Fruit fly (Drosophila melanogaster) whole organism, prepupa: Measurements from ENCODE around the gene CG4404.

Source experiments
- Blimp-1 ChIP-seq: fragments of 200-800 bp; sonication (Bioruptor generic); optimal IDR thresholded peaks from 3 replicates; lab custom pipeline; 2017; ENCODE audit warnings: missing biosample characterization, missing genetic modification characterization, mild to moderate bottlenecking, moderate library complexity, missing genetic modification reagents
- CG10631 ChIP-seq: fragments of 200-800 bp; sonication (Bioruptor generic); optimal IDR thresholded peaks from 2 replicates; lab custom pipeline; 2016; ENCODE audit warnings: missing biosample characterization, missing genetic modification characterization
- CG11294 ChIP-seq: fragments of 200-800 bp; sonication (Bioruptor generic); IDR thresholded peaks from 2 replicates; pipeline ENCODE4 v1.3.6; 2022; ENCODE audit warnings: missing biosample characterization, missing genetic modification characterization
- CG11762 ChIP-seq: fragments of 200-800 bp; sonication (Bioruptor generic); optimal IDR thresholded peaks from 3 replicates; lab custom pipeline; 2016; ENCODE audit warnings: missing biosample characterization, missing genetic modification characterization; ENCODE audit not compliant: insufficient read depth
- CG15336 ChIP-seq: fragments of 200-800 bp; sonication (Bioruptor generic); IDR thresholded peaks from 2 replicates; pipeline ENCODE4 v1.3.6; 2022; ENCODE audit warnings: missing biosample characterization, missing genetic modification characterization
- CG1621 ChIP-seq: fragments of 200-800 bp; sonication (Bioruptor generic); optimal IDR thresholded peaks from 3 replicates; lab custom pipeline; 2018; ENCODE audit warnings: missing biosample characterization, mild to moderate bottlenecking, missing genetic modification characterization
- CG16779 ChIP-seq: fragments of 200-800 bp; sonication (Bioruptor generic); optimal IDR thresholded peaks from 3 replicates; lab custom pipeline; 2017; ENCODE audit warnings: missing biosample characterization, mild to moderate bottlenecking, missing genetic modification characterization
- CG31627 ChIP-seq: fragments of 200-800 bp; sonication (Bioruptor generic); optimal IDR thresholded peaks from 3 replicates; lab custom pipeline; 2016; ENCODE audit warnings: missing biosample characterization, missing genetic modification characterization
- CG3919 ChIP-seq: fragments of 200-800 bp; sonication (Bioruptor generic); optimal IDR thresholded peaks from 3 replicates; lab custom pipeline; 2016; ENCODE audit warnings: missing biosample characterization, missing genetic modification characterization
- CG4318 ChIP-seq: fragments of 200-800 bp; sonication (Bioruptor generic); optimal IDR thresholded peaks from 3 replicates; lab custom pipeline; 2017; ENCODE audit warnings: missing biosample characterization, mild to moderate bottlenecking, missing genetic modification characterization
- CG6163 ChIP-seq: fragments of 200-800 bp; sonication (Bioruptor generic); IDR thresholded peaks from 3 replicates; pipeline ENCODE4 v1.3.6; 2022; ENCODE audit warnings: missing biosample characterization, missing genetic modification characterization
- CG6276 ChIP-seq: fragments of 200-800 bp; sonication (Bioruptor generic); optimal IDR thresholded peaks from 2 replicates; lab custom pipeline; 2017; ENCODE audit warnings: missing biosample characterization, mild to moderate bottlenecking, missing genetic modification characterization
- CG6792 ChIP-seq: fragments of 200-800 bp; sonication (Bioruptor generic); optimal IDR thresholded peaks from 3 replicates; lab custom pipeline; 2016; ENCODE audit warnings: missing biosample characterization, missing genetic modification characterization
- CG6808 ChIP-seq: fragments of 200-800 bp; sonication (Bioruptor generic); optimal IDR thresholded peaks from 3 replicates; lab custom pipeline; 2017; ENCODE audit warnings: missing biosample characterization, missing genetic modification characterization, mild to moderate bottlenecking, moderate library complexity, missing genetic modification reagents
- CG7368 ChIP-seq: fragments of 200-800 bp; sonication (Bioruptor generic); optimal IDR thresholded peaks from 3 replicates; lab custom pipeline; 2016; ENCODE audit warnings: missing biosample characterization, missing genetic modification characterization
- CG8119 ChIP-seq: fragments of 200-800 bp; sonication (Bioruptor generic); IDR thresholded peaks from 3 replicates; pipeline ENCODE4 v1.3.6; 2022; ENCODE audit warnings: missing biosample characterization, missing genetic modification characterization
- CG8319 ChIP-seq: fragments of 200-800 bp; sonication (Bioruptor generic); optimal IDR thresholded peaks from 3 replicates; lab custom pipeline; 2016; ENCODE audit warnings: missing biosample characterization, missing genetic modification characterization
- CG8632 ChIP-seq: fragments of 200-800 bp; sonication (Bioruptor generic); optimal IDR thresholded peaks from 3 replicates; lab custom pipeline; 2016; ENCODE audit warnings: missing biosample characterization, missing genetic modification characterization
- Eip75B ChIP-seq: fragments of 200-800 bp; sonication (Bioruptor generic); optimal IDR thresholded peaks from 3 replicates; lab custom pipeline; 2016; ENCODE audit warnings: missing biosample characterization, missing genetic modification characterization
- Eip78C ChIP-seq: fragments of 200-800 bp; sonication (Bioruptor generic); peaks from one replicate; lab custom pipeline; 2016; ENCODE audit warnings: missing biosample characterization, missing genetic modification characterization
- Eip93F ChIP-seq: fragments of 200-800 bp; sonication (Bioruptor generic); optimal IDR thresholded peaks from 2 replicates; lab custom pipeline; 2016; ENCODE audit warnings: missing biosample characterization, mild to moderate bottlenecking, missing genetic modification characterization
- Ets21C ChIP-seq: fragments of 200-800 bp; sonication (Bioruptor generic); optimal IDR thresholded peaks from 3 replicates; lab custom pipeline; 2016; ENCODE audit warnings: missing biosample characterization, missing genetic modification characterization
- Ets96B ChIP-seq: fragments of 200-800 bp; optimal IDR thresholded peaks from 2 replicates; lab custom pipeline; 2019; ENCODE audit warnings: missing biosample characterization, mild to moderate bottlenecking, missing genetic modification characterization, moderate library complexity
- Hr38 ChIP-seq: sonication (Bioruptor generic); optimal IDR thresholded peaks from 2 replicates; lab custom pipeline; 2016; ENCODE audit warnings: missing biosample characterization, missing genetic modification characterization
- Hr39 ChIP-seq: fragments of 200-800 bp; sonication (Bioruptor generic); optimal IDR thresholded peaks from 2 replicates; lab custom pipeline; 2016; ENCODE audit warnings: missing biosample characterization, missing genetic modification characterization
- Hr4 ChIP-seq: fragments of 200-800 bp; sonication (Bioruptor generic); optimal IDR thresholded peaks from 3 replicates; lab custom pipeline; 2016; ENCODE audit warnings: missing biosample characterization, missing genetic modification characterization
- Lpt ChIP-seq: fragments of 200-800 bp; sonication (Bioruptor generic); optimal IDR thresholded peaks from 3 replicates; lab custom pipeline; 2016; ENCODE audit warnings: missing biosample characterization, missing genetic modification characterization
- OdsH ChIP-seq: fragments of 200-800 bp; sonication (Bioruptor generic); optimal IDR thresholded peaks from 3 replicates; lab custom pipeline; 2016; ENCODE audit warnings: missing biosample characterization, missing genetic modification characterization
- Smox ChIP-seq: fragments of 200-800 bp; sonication (Bioruptor generic); optimal IDR thresholded peaks from 3 replicates; lab custom pipeline; 2016; ENCODE audit warnings: missing biosample characterization, missing genetic modification characterization
- Sox102F ChIP-seq: fragments of 200-800 bp; sonication (Bioruptor generic); optimal IDR thresholded peaks from 2 replicates; lab custom pipeline; 2016; ENCODE audit warnings: missing biosample characterization, mild to moderate bottlenecking, missing genetic modification characterization
- Sox14 ChIP-seq: fragments of 200-800 bp; sonication (Bioruptor generic); optimal IDR thresholded peaks from 3 replicates; lab custom pipeline; 2016; ENCODE audit warnings: missing biosample characterization, missing genetic modification characterization
- achi ChIP-seq: fragments of 200-800 bp; sonication (Bioruptor generic); optimal IDR thresholded peaks from 3 replicates; lab custom pipeline; 2016; ENCODE audit warnings: missing biosample characterization, missing genetic modification characterization
- cyc ChIP-seq: fragments of 200-800 bp; sonication (Bioruptor generic); optimal IDR thresholded peaks from 3 replicates; lab custom pipeline; 2016; ENCODE audit warnings: missing biosample characterization, missing genetic modification characterization
- dac ChIP-seq: fragments of 200-800 bp; sonication (Bioruptor generic); optimal IDR thresholded peaks from 2 replicates; lab custom pipeline; 2017; ENCODE audit warnings: missing biosample characterization, mild to moderate bottlenecking, missing genetic modification characterization
- dsx ChIP-seq: fragments of 200-800 bp; optimal IDR thresholded peaks from 3 replicates; lab custom pipeline; 2019; ENCODE audit warnings: missing biosample characterization, mild to moderate bottlenecking, missing genetic modification characterization, moderate library complexity; ENCODE audit not compliant: poor library complexity, severe bottlenecking
- esn ChIP-seq: fragments of 200-800 bp; sonication (Bioruptor generic); optimal IDR thresholded peaks from 2 replicates; lab custom pipeline; 2016; ENCODE audit warnings: missing biosample characterization, mild to moderate bottlenecking, missing genetic modification characterization, moderate library complexity
- fd59A ChIP-seq: fragments of 200-800 bp; sonication (Bioruptor generic); optimal IDR thresholded peaks from 2 replicates; lab custom pipeline; 2017; ENCODE audit warnings: missing biosample characterization, mild to moderate bottlenecking, missing genetic modification characterization, missing genetic modification reagents
- fd85E ChIP-seq: fragments of 200-800 bp; sonication (Bioruptor generic); optimal IDR thresholded peaks from 3 replicates; lab custom pipeline; 2016; ENCODE audit warnings: missing biosample characterization, missing genetic modification characterization
- fkh ChIP-seq: fragments of 200-800 bp; sonication (Bioruptor generic); optimal IDR thresholded peaks from 3 replicates; lab custom pipeline; 2017; ENCODE audit warnings: missing biosample characterization, mild to moderate bottlenecking, missing genetic modification characterization, moderate library complexity
- lz ChIP-seq: fragments of 200-800 bp; sonication (Bioruptor generic); optimal IDR thresholded peaks from 3 replicates; lab custom pipeline; 2016; ENCODE audit warnings: missing biosample characterization, missing genetic modification characterization
- pdm3 ChIP-seq: fragments of 200-800 bp; sonication (Bioruptor generic); optimal IDR thresholded peaks from 3 replicates; lab custom pipeline; 2016; ENCODE audit warnings: missing biosample characterization, missing genetic modification characterization
- salr ChIP-seq, 2 experiments: fragments of 200-800 bp; sonication (Bioruptor generic); optimal IDR thresholded peaks; 3 replicates each; lab custom pipeline; 2016 to 2018; ENCODE audit warnings: missing biosample characterization in 2 of 2, missing genetic modification characterization in 2 of 2, mild to moderate bottlenecking in 1 of 2
- spab ChIP-seq: fragments of 200-800 bp; sonication (Bioruptor generic); optimal IDR thresholded peaks from 2 replicates; lab custom pipeline; 2017; ENCODE audit warnings: missing biosample characterization, mild to moderate bottlenecking, missing genetic modification characterization, missing genetic modification reagents
- ss ChIP-seq, 2 experiments: fragments of 200-800 bp; sonication (Bioruptor generic); optimal IDR thresholded peaks; 2 replicates in 1 of 2; 3 replicates in 1 of 2; lab custom pipeline; 2017 to 2018; ENCODE audit warnings: mild to moderate bottlenecking in 2 of 2, missing biosample characterization in 2 of 2, missing genetic modification characterization in 2 of 2, moderate library complexity in 1 of 2
- svp ChIP-seq: fragments of 200-800 bp; sonication (Bioruptor generic); peaks from one replicate; lab custom pipeline; 2016; ENCODE audit warnings: missing biosample characterization, missing genetic modification characterization
- topi ChIP-seq: fragments of 200-800 bp; sonication (Bioruptor generic); optimal IDR thresholded peaks from 3 replicates; lab custom pipeline; 2016; ENCODE audit warnings: missing biosample characterization, missing genetic modification characterization

Gene CG4404

DNA sequence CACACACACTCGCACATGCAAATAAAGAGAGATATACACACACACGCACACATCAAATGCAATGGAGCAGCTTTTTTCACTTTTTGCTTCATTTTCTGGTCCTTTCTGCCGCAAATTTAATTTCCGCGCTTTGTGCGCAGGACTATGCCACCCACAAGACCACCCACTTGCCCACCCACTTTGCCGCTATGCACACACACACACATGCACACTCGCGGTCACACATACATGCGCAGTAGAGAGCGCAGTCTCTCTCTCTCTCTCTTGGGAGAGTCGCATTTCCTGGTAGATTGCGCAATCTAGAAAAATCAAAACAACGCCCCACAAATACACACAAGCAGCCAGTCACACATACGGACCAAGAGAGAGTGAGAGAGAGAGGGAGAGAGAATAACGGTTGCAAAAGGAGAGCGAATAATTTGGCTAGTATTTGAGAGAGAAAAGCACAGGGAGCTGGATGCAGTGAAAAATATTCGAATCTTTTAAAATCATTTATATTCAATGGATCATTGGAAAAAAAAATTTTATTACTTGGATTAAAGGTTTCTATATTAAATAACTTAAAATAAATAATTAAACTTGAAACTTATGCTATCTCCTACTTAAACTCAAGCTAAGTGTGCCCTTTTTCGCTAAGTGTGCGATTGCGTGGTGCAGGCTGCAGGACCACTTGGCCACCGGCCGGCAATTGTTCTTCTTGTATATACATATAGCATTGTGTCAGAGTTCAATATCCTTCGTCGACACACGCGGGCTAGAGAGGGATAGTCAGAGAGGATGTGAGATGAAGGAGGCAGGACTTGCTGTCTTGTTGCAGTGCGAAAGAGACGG, 19.8 kb upstream of the CG4404 start (continued):
- TF ChIP-seq lz (GFP tag; lab: Kevin White, UChicago) (no peak), salr (GFP tag; optimal IDR thresholded peaks at IDR 0.05; lab: Kevin White, UChicago) (no peak), CG4318 (no peak), CG7368 (no peak), fkh (GFP tag; lab: Kevin White, UChicago) (no peak), topi (peak; percentile 19), fd59A (no peak), CG31627 (no peak), Blimp-1 (GFP tag; lab: Kevin White, UChicago) (no peak)

dm6 chrX:12923258-12923901, 17.6 kb upstream of the CG4404 start:
- TF ChIP-seq topi (peak; percentile 36), Ets21C (GFP tag; lab: Kevin White, UChicago) (no peak), CG6276 (no peak), CG16779 (no peak), Sox102F (GFP tag; lab: Kevin White, UChicago) (peak; percentile 12), Eip75B (GFP tag; lab: Kevin White, UChicago) (no peak), Sox14 (GFP tag; lab: Kevin White, UChicago) (peak; percentile 1), OdsH (no peak), achi (no peak), pdm3 (GFP tag; lab: Kevin White, UChicago) (peak; percentile 3), Blimp-1 (GFP tag; lab: Kevin White, UChicago) (peak; percentile 18), CG31627 (peak; percentile 2), spab (GFP tag; lab: Kevin White, UChicago) (no peak), CG6808 (no peak), CG8119 (GFP tag; lab: Robert Waterston, UW) (no peak), CG15336 (GFP tag; lab: Robert Waterston, UW) (no peak), CG6792 (no peak), esn (GFP tag; lab: Kevin White, UChicago) (peak; percentile 43), fd59A (no peak), Lpt (no peak), Eip93F (GFP tag; lab: Kevin White, UChicago) (no peak), CG4318 (no peak), svp (peak; percentile 68), CG8319 (no peak), CG10631 (GFP tag; lab: Kevin White, UChicago) (no peak), fkh (GFP tag; lab: Kevin White, UChicago) (no peak), CG1621 (tag; lab: Kevin White, UChicago) (no peak), CG7368 (no peak), CG11762 (GFP tag; lab: Kevin White, UChicago) (no peak), CG6163 (peak; percentile 36; the same call in 1 of the 3 replicates), Eip78C (GFP tag; lab: Kevin White, UChicago) (peak; percentile 74), ss (GFP tag; optimal IDR thresholded peaks at IDR 0.05; lab: Kevin White, UChicago) (peak in 1 of 2 experiments; percentile 0), Hr38 (no peak), dac (GFP tag; lab: Kevin White, UChicago) (no peak), CG3919 (GFP tag; lab: Kevin White, UChicago) (no peak), Smox (GFP tag; lab: Kevin White, UChicago) (peak; percentile 2), Hr4 (GFP tag; lab: Kevin White, UChicago) (no peak), CG11294 (GFP tag; lab: Robert Waterston, UW) (no peak), lz (GFP tag; lab: Kevin White, UChicago) (peak; percentile 3), fd85E (GFP tag; lab: Kevin White, UChicago) (no peak), cyc (peak; percentile 14), Hr39 (GFP tag; lab: Kevin White, UChicago) (no peak), CG8632 (GFP tag; lab: Kevin White, UChicago) (no peak), salr (GFP tag; optimal IDR thresholded peaks at IDR 0.05; lab: Kevin White, UChicago) (no peak), dsx (GFP tag; lab: Kevin White, UChicago) (no peak), Ets96B (no peak)
